Worm (Caenorhabditis elegans): ENCODE data around the gene cup-16.

cup-16 gene

ce11 chrII:8750056-8750455 lies 43.1 kb downstream of the cup-16 start:
- TF ChIP-seq F52B5.7 (tag; optimal IDR thresholded peaks at IDR 0.05) (no peak), pbrm-1 (GFP tag; IDR thresholded peaks at IDR 0.05) (no peak), dpl-1 (GFP tag; optimal IDR thresholded peaks at IDR 0.05) (no peak), tbx-9 (tag; optimal IDR thresholded peaks at IDR 0.05; ENCODE audit: borderline replicate concordance) (no peak), F23B12.7 (tag; optimal IDR thresholded peaks at IDR 0.05; ENCODE audit: insufficient read depth) (no peak), let-607 (tag; optimal IDR thresholded peaks at IDR 0.05) (no peak), ccch-3 (GFP tag; optimal IDR thresholded peaks at IDR 0.05) (no peak), hlh-12 (tag; optimal IDR thresholded peaks at IDR 0.05) (no peak), mes-4 (tag; optimal IDR thresholded peaks at IDR 0.05) (no peak), snpc-1.3 (tag; optimal IDR thresholded peaks at IDR 0.05; ENCODE audit: insufficient read depth) (no peak), B0035.1 (tag; optimal IDR thresholded peaks at IDR 0.05) (no peak), Y67H2A.10 (GFP tag; conservative IDR thresholded peaks at IDR 0.05) (no peak), attf-5 (GFP tag; optimal IDR thresholded peaks at IDR 0.05) (no peak), let-526 (GFP tag; IDR thresholded peaks at IDR 0.05) (no peak), nhr-80 (tag; optimal IDR thresholded peaks at IDR 0.05) (no peak), Y53F4B.3 (GFP tag; IDR thresholded peaks at IDR 0.05) (no peak), nfyb-1 (GFP tag; IDR thresholded peaks at IDR 0.05) (no peak), repo-1 (tag; optimal IDR thresholded peaks at IDR 0.05) (no peak), F39B2.1 (GFP tag; IDR thresholded peaks at IDR 0.05) (no peak)

ce11 chrII:8751042-8751441 lies 44.1 kb downstream of the cup-16 start:
- TF ChIP-seq nfya-1 (tag; optimal IDR thresholded peaks at IDR 0.05; ENCODE audit: borderline replicate concordance, insufficient read depth) (no peak), nfyb-1 (GFP tag; IDR thresholded peaks at IDR 0.05) (no peak), attf-3 (GFP tag; conservative IDR thresholded peaks at IDR 0.05) (no peak), efl-1 (GFP tag; optimal IDR thresholded peaks at IDR 0.05) (no peak), sdz-38 (tag; optimal IDR thresholded peaks at IDR 0.05) (no peak), Y56A3A.18 (GFP tag; IDR thresholded peaks at IDR 0.05) (no peak), snpc-3.4 (tag; optimal IDR thresholded peaks at IDR 0.05) (no peak), bed-1 (GFP tag; IDR thresholded peaks at IDR 0.05) (no peak), Y53G8AR.9 (GFP tag; conservative IDR thresholded peaks at IDR 0.05) (no peak), nfya-2 (GFP tag; IDR thresholded peaks at IDR 0.05) (no peak), F23B12.7 (tag; optimal IDR thresholded peaks at IDR 0.05; ENCODE audit: insufficient read depth) (no peak), ztf-25 (GFP tag; IDR thresholded peaks at IDR 0.05) (no peak), hlh-12 (tag; optimal IDR thresholded peaks at IDR 0.05) (no peak), let-607 (tag; optimal IDR thresholded peaks at IDR 0.05) (no peak)

- TF ChIP-seq unc-62 (GFP tag; optimal IDR thresholded peaks at IDR 0.05) = no peak
- no peak for TF ChIP-seq F33H1.4 (GFP tag; IDR thresholded peaks at IDR 0.05)
- TF ChIP-seq rcor-1 (GFP tag; IDR thresholded peaks at IDR 0.05) = no peak
- no peak for TF ChIP-seq lin-54 (GFP tag; optimal IDR thresholded peaks at IDR 0.05)
- no peak for TF ChIP-seq nfyb-1 (GFP tag; IDR thresholded peaks at IDR 0.05)
- no peak for TF ChIP-seq ccch-3 (GFP tag; optimal IDR thresholded peaks at IDR 0.05)
- no peak for TF ChIP-seq ceh-79 (tag; optimal IDR thresholded peaks at IDR 0.05)
- no peak for TF ChIP-seq F52B5.7 (tag; optimal IDR thresholded peaks at IDR 0.05)
- TF ChIP-seq nhr-80 (tag; optimal IDR thresholded peaks at IDR 0.05) = no peak
These were observed 44.7 kb downstream of the cup-16 start, which contains the start of gene atf-2 for ce11 chrII:8751686-8752085. Gene atf-2 (plus strand): TSS chrII:8751986.

- TF ChIP-seq ccch-3 (GFP tag; optimal IDR thresholded peaks at IDR 0.05) = no peak
- no peak for TF ChIP-seq atf-7 (tag; optimal IDR thresholded peaks at IDR 0.05)
- no peak for TF ChIP-seq hlh-12 (tag; optimal IDR thresholded peaks at IDR 0.05)
- TF ChIP-seq him-1 (tag; optimal IDR thresholded peaks at IDR 0.05) = no peak
- no peak for TF ChIP-seq unc-62 (GFP tag; optimal IDR thresholded peaks at IDR 0.05)
- no peak for TF ChIP-seq ztf-25 (GFP tag; IDR thresholded peaks at IDR 0.05)
These were observed 48.3 kb downstream of the cup-16 start, which contains the start of gene K08F8.7 for ce11 chrII:8755270-8755669. Gene K08F8.7 (minus strand): TSS chrII:8755370.

Measured in whole organism, young adult.